Fruit fly (Drosophila melanogaster) whole organism, embryonic: Measurements from ENCODE around the gene Psa.

Experiments
- ATbp ChIP-seq: fragments of 200-800 bp; sonication (Bioruptor generic); optimal IDR thresholded peaks from 2 replicates; lab custom pipeline; 2017; ENCODE audit warnings: missing biosample characterization, mild to moderate bottlenecking, missing genetic modification characterization, missing genetic modification reagents
- Ada2b ChIP-seq: fragments of 200-800 bp; sonication (Bioruptor generic); IDR thresholded peaks from 2 replicates; pipeline ENCODE4 v1.3.6; 2022; ENCODE audit warnings: missing biosample characterization, missing genetic modification characterization
- Atf6 ChIP-seq: fragments of 200-800 bp; sonication (Bioruptor generic); IDR thresholded peaks from 2 replicates; pipeline ENCODE4 v1.3.6; 2022; ENCODE audit warnings: missing biosample characterization, missing genetic modification characterization
- Blimp-1 ChIP-seq: fragments of 200-800 bp; sonication (Bioruptor generic); optimal IDR thresholded peaks from 3 replicates; lab custom pipeline; 2018; ENCODE audit warnings: missing biosample characterization, missing genetic modification characterization, mild to moderate bottlenecking, moderate library complexity, missing genetic modification reagents
- CG10979 ChIP-seq: fragments of 200-800 bp; sonication (Bioruptor generic); optimal IDR thresholded peaks from 2 replicates; lab custom pipeline; 2018; ENCODE audit warnings: missing biosample characterization, mild to moderate bottlenecking, missing genetic modification characterization, moderate library complexity
- CG11696 ChIP-seq: fragments of 200-800 bp; sonication (Bioruptor generic); IDR thresholded peaks from 2 replicates; pipeline ENCODE4 v1.3.6; 2022; ENCODE audit warnings: missing biosample characterization, missing genetic modification characterization
- CG12744 ChIP-seq: fragments of 200-800 bp; sonication (Bioruptor generic); optimal IDR thresholded peaks from 2 replicates; lab custom pipeline; 2016; ENCODE audit warnings: missing biosample characterization, missing genetic modification characterization
- CG15011 ChIP-seq: fragments of 200-800 bp; sonication (Bioruptor generic); optimal IDR thresholded peaks from 3 replicates; lab custom pipeline; 2018; ENCODE audit warnings: missing biosample characterization, mild to moderate bottlenecking, missing genetic modification characterization
- CG15696 ChIP-seq: fragments of 200-800 bp; sonication (Bioruptor generic); optimal IDR thresholded peaks from 2 replicates; lab custom pipeline; 2019; ENCODE audit warnings: missing biosample characterization, mild to moderate bottlenecking, missing genetic modification characterization, moderate library complexity
- CG17359 ChIP-seq: fragments of 200-800 bp; sonication (Bioruptor generic); optimal IDR thresholded peaks from 3 replicates; lab custom pipeline; 2018; ENCODE audit warnings: missing biosample characterization, mild to moderate bottlenecking, missing genetic modification characterization, moderate library complexity
- CG2129 ChIP-seq: fragments of 200-800 bp; sonication (Bioruptor generic); IDR thresholded peaks from 2 replicates; pipeline ENCODE4 v1.3.6; 2022; ENCODE audit warnings: missing biosample characterization, missing genetic modification characterization; ENCODE audit not compliant: partially characterized antibody
- CG2678 ChIP-seq: fragments of 200-800 bp; sonication (Bioruptor generic); optimal IDR thresholded peaks from 3 replicates; lab custom pipeline; 2019; ENCODE audit warnings: missing biosample characterization, mild to moderate bottlenecking, missing genetic modification characterization, moderate library complexity
- CG30403 ChIP-seq: fragments of 200-800 bp; sonication (Bioruptor generic); optimal IDR thresholded peaks from 3 replicates; lab custom pipeline; 2016; ENCODE audit warnings: missing biosample characterization, missing genetic modification characterization
- CG32767 ChIP-seq: fragments of 200-800 bp; sonication (Bioruptor generic); IDR thresholded peaks from 2 replicates; pipeline ENCODE4 v1.3.6; 2022; ENCODE audit warnings: missing biosample characterization, missing genetic modification characterization
- CG3281 ChIP-seq: fragments of 200-800 bp; sonication (Bioruptor generic); optimal IDR thresholded peaks from 3 replicates; lab custom pipeline; 2017; ENCODE audit warnings: missing biosample characterization, mild to moderate bottlenecking, missing genetic modification characterization
- CG4424 ChIP-seq: fragments of 200-800 bp; sonication (Bioruptor generic); optimal IDR thresholded peaks from 3 replicates; lab custom pipeline; 2016; ENCODE audit warnings: missing biosample characterization, missing genetic modification characterization
- CG4707 ChIP-seq: fragments of 200-800 bp; sonication (Bioruptor generic); optimal IDR thresholded peaks from 2 replicates; lab custom pipeline; 2018; ENCODE audit warnings: missing biosample characterization, mild to moderate bottlenecking, missing genetic modification characterization, moderate library complexity
- CG7839 ChIP-seq: fragments of 200-800 bp; sonication (Bioruptor generic); optimal IDR thresholded peaks from 3 replicates; lab custom pipeline; 2018; ENCODE audit warnings: missing biosample characterization, mild to moderate bottlenecking, missing genetic modification characterization, moderate library complexity
- CG7987 ChIP-seq: fragments of 200-800 bp; sonication (Bioruptor generic); optimal IDR thresholded peaks from 2 replicates; lab custom pipeline; 2018; ENCODE audit warnings: missing biosample characterization, mild to moderate bottlenecking, missing genetic modification characterization, moderate library complexity
- CkIIα-i1 ChIP-seq: fragments of 200-800 bp; sonication (Bioruptor generic); IDR thresholded peaks from 2 replicates; pipeline ENCODE4 v1.3.6; 2022; ENCODE audit warnings: missing biosample characterization, missing genetic modification characterization
- CoRest ChIP-seq: fragments of 200-800 bp; sonication (Bioruptor generic); optimal IDR thresholded peaks from 3 replicates; lab custom pipeline; 2018; ENCODE audit warnings: missing biosample characterization, mild to moderate bottlenecking, missing genetic modification characterization, moderate library complexity
- CrebB ChIP-seq: fragments of 200-800 bp; sonication (Bioruptor generic); optimal IDR thresholded peaks from 3 replicates; lab custom pipeline; 2018; ENCODE audit warnings: missing biosample characterization, mild to moderate bottlenecking, missing genetic modification characterization
- Fer3 ChIP-seq: fragments of 200-800 bp; sonication (Bioruptor generic); optimal IDR thresholded peaks from 2 replicates; lab custom pipeline; 2018; ENCODE audit warnings: missing biosample characterization, mild to moderate bottlenecking, missing genetic modification characterization, moderate library complexity
- GATAe ChIP-seq: fragments of 200-800 bp; sonication (Bioruptor generic); conservative IDR thresholded peaks from 2 replicates; pipeline ENCODE4 v1.3.6; 2022; ENCODE audit warnings: missing biosample characterization, missing genetic modification characterization
- Max ChIP-seq: fragments of 200-800 bp; sonication (Bioruptor generic); optimal IDR thresholded peaks from 2 replicates; lab custom pipeline; 2016; ENCODE audit warnings: missing biosample characterization, mild to moderate bottlenecking, missing genetic modification characterization
- Nf-YA ChIP-seq: fragments of 200-800 bp; sonication (Bioruptor generic); IDR thresholded peaks from 2 replicates; pipeline ENCODE4 v1.3.6; 2022; ENCODE audit warnings: missing biosample characterization, missing genetic modification characterization
- PHDP ChIP-seq: fragments of 200-800 bp; sonication (Bioruptor generic); optimal IDR thresholded peaks from 3 replicates; lab custom pipeline; 2018; ENCODE audit warnings: missing biosample characterization, mild to moderate bottlenecking, missing genetic modification characterization, moderate library complexity
- Rfx ChIP-seq: fragments of 200-800 bp; sonication (Bioruptor generic); IDR thresholded peaks from 2 replicates; pipeline ENCODE4 v1.3.6; 2022; ENCODE audit warnings: missing biosample characterization, missing genetic modification characterization
- Sox100B ChIP-seq: fragments of 200-800 bp; sonication (Bioruptor generic); optimal IDR thresholded peaks from 3 replicates; lab custom pipeline; 2018; ENCODE audit warnings: missing biosample characterization, mild to moderate bottlenecking, missing genetic modification characterization
- Sry-δ ChIP-seq: fragments of 200-800 bp; sonication (Bioruptor generic); optimal IDR thresholded peaks from 2 replicates; lab custom pipeline; 2016; ENCODE audit warnings: missing biosample characterization, missing genetic modification characterization
- ara ChIP-seq: fragments of 200-800 bp; sonication (Bioruptor generic); IDR thresholded peaks from 2 replicates; pipeline ENCODE4 v1.3.6; 2022; ENCODE audit warnings: missing biosample characterization, missing genetic modification characterization
- bab2 ChIP-seq: fragments of 200-800 bp; sonication (Bioruptor generic); optimal IDR thresholded peaks from 2 replicates; lab custom pipeline; 2016; ENCODE audit warnings: missing biosample characterization, missing genetic modification characterization
- bcd ChIP-seq: fragments of 200-800 bp; sonication (Bioruptor generic); optimal IDR thresholded peaks from 2 replicates; lab custom pipeline; 2017; ENCODE audit warnings: missing biosample characterization, mild to moderate bottlenecking, missing genetic modification characterization
- ci ChIP-seq: fragments of 200-800 bp; sonication (Bioruptor generic); IDR thresholded peaks from 3 replicates; pipeline ENCODE4 v1.3.6; 2022; ENCODE audit warnings: missing biosample characterization, missing genetic modification characterization
- dimm ChIP-seq: fragments of 200-800 bp; sonication (Bioruptor generic); IDR thresholded peaks from 2 replicates; pipeline ENCODE4 v1.3.6; 2022; ENCODE audit warnings: missing biosample characterization, missing genetic modification characterization
- dysf ChIP-seq: fragments of 200-800 bp; sonication (Bioruptor generic); IDR thresholded peaks from 3 replicates; pipeline ENCODE4 v1.3.6; 2022; ENCODE audit warnings: missing biosample characterization, missing genetic modification characterization
- fd102C ChIP-seq: fragments of 200-800 bp; sonication (Bioruptor generic); optimal IDR thresholded peaks from 2 replicates; lab custom pipeline; 2018; ENCODE audit warnings: missing biosample characterization, mild to moderate bottlenecking, missing genetic modification characterization, moderate library complexity
- gt ChIP-seq: fragments of 200-800 bp; sonication (Bioruptor generic); IDR thresholded peaks from 2 replicates; pipeline ENCODE4 v1.3.6; 2022; ENCODE audit warnings: missing biosample characterization, missing genetic modification characterization
- hkb ChIP-seq, 2 experiments: fragments of 200-800 bp in 1 of 2; fragments of >200 bp in 1 of 2; sonication (Bioruptor generic) in 1 of 2; IDR thresholded peaks in 1 of 2; optimal IDR thresholded peaks in 1 of 2; 2 replicates each; pipeline versions ENCODE4 v1.3.6 to Lab custom; 2017 to 2022; ENCODE audit warnings: missing biosample characterization in 1 of 2, missing genetic modification characterization in 1 of 2
- mirr ChIP-seq: fragments of 200-800 bp; sonication (Bioruptor generic); optimal IDR thresholded peaks from 3 replicates; lab custom pipeline; 2018; ENCODE audit warnings: missing biosample characterization, mild to moderate bottlenecking, missing genetic modification characterization
- p53 ChIP-seq: fragments of 200-800 bp; sonication (Bioruptor generic); optimal IDR thresholded peaks from 2 replicates; lab custom pipeline; 2016; ENCODE audit warnings: missing biosample characterization, missing genetic modification characterization
- sd ChIP-seq: fragments of 200-800 bp; sonication (Bioruptor generic); optimal IDR thresholded peaks from 3 replicates; lab custom pipeline; 2018; ENCODE audit warnings: missing biosample characterization, mild to moderate bottlenecking, missing genetic modification characterization, moderate library complexity
- sens ChIP-seq: fragments of 200-800 bp; sonication (Bioruptor generic); peaks from one replicate; lab custom pipeline; 2016; ENCODE audit warnings: missing biosample characterization, missing genetic modification characterization
- sisA ChIP-seq: fragments of 200-800 bp; sonication (Bioruptor generic); IDR thresholded peaks from 2 replicates; pipeline ENCODE4 v1.3.6; 2022; ENCODE audit warnings: missing biosample characterization, missing genetic modification characterization
- sob ChIP-seq: fragments of 200-800 bp; sonication (Bioruptor generic); IDR thresholded peaks from 2 replicates; pipeline ENCODE4 v1.3.6; 2022; ENCODE audit warnings: missing biosample characterization, missing genetic modification characterization
- stc ChIP-seq: fragments of 200-800 bp; sonication (Bioruptor generic); IDR thresholded peaks from 2 replicates; pipeline ENCODE4 v1.3.6; 2022; ENCODE audit warnings: missing biosample characterization, missing genetic modification characterization
- unpg ChIP-seq: fragments of 200-800 bp; sonication (Bioruptor generic); optimal IDR thresholded peaks from 3 replicates; lab custom pipeline; 2018; ENCODE audit warnings: missing biosample characterization, mild to moderate bottlenecking, missing genetic modification characterization, moderate library complexity
- vvl ChIP-seq: fragments of 200-800 bp; sonication (Bioruptor generic); IDR thresholded peaks from 2 replicates; pipeline ENCODE4 v1.3.6; 2022; ENCODE audit warnings: missing biosample characterization, missing genetic modification characterization
- wek ChIP-seq: fragments of 200-800 bp; sonication (Bioruptor generic); optimal IDR thresholded peaks from 3 replicates; lab custom pipeline; 2018; ENCODE audit warnings: missing biosample characterization, mild to moderate bottlenecking, missing genetic modification characterization, moderate library complexity
- z ChIP-seq: fragments of 200-800 bp; sonication (Bioruptor generic); IDR thresholded peaks from 3 replicates; pipeline ENCODE4 v1.3.6; 2022; ENCODE audit warnings: missing biosample characterization, missing genetic modification characterization

Psa gene

dm6 chr3L:1549148-1549547 lies 46.5 kb downstream of the Psa start (continued):
- no peak for TF ChIP-seq GATAe
- TF ChIP-seq CG2129 (GFP tag; lab: Robert Waterston, UW): no peak
- 0 out of 2 replicates have a peak, but pooled peaks have one; percentile 58 for TF ChIP-seq Nf-YA (GFP tag; lab: Robert Waterston, UW)
- peak; percentile 29 for TF ChIP-seq PHDP
- TF ChIP-seq gt: no peak
- peak; percentile 22; the same call in 1 of the 2 replicates for TF ChIP-seq CG11696 (GFP tag; lab: Robert Waterston, UW)
- TF ChIP-seq CG2678 (tag; lab: Kevin White, UChicago): peak; percentile 37
- TF ChIP-seq CrebB (tag; lab: Kevin White, UChicago): no peak
- TF ChIP-seq Rfx: peak; percentile 57; the same call in 1 of the 2 replicates
- TF ChIP-seq mirr (GFP tag; lab: Kevin White, UChicago): peak; percentile 46
- TF ChIP-seq CG4707: peak; percentile 93
- TF ChIP-seq CG15696 (tag; lab: Kevin White, UChicago): peak; percentile 50
- peak; percentile 25 for TF ChIP-seq CoRest (tag; lab: Kevin White, UChicago)
- no peak for TF ChIP-seq Sry-δ
- no peak for TF ChIP-seq CG32767 (GFP tag; lab: Robert Waterston, UW)
- peak; percentile 33 for TF ChIP-seq Max (GFP tag; lab: Kevin White, UChicago)
- peak; percentile 36 for TF ChIP-seq CG30403 (GFP tag; lab: Kevin White, UChicago)
- TF ChIP-seq stc (GFP tag; lab: Robert Waterston, UW): peak; percentile 30; the same call in 1 of the 2 replicates
- peak; percentile 8 for TF ChIP-seq Blimp-1 (GFP tag; lab: Kevin White, UChicago)
- TF ChIP-seq Fer3 (tag; lab: Kevin White, UChicago): peak; percentile 33
- TF ChIP-seq sd (tag; lab: Kevin White, UChicago): peak; percentile 63
- TF ChIP-seq CG10979 (tag; lab: Kevin White, UChicago): peak; percentile 2
- TF ChIP-seq bab2 (GFP tag; lab: Kevin White, UChicago): peak; percentile 20
- no peak for TF ChIP-seq CkIIα-i1
- peak; percentile 93 for TF ChIP-seq CG7987 (GFP tag; lab: Kevin White, UChicago)
- peak; percentile 96 for TF ChIP-seq vvl (GFP tag; lab: Robert Waterston, UW)
- TF ChIP-seq CG7839 (tag; lab: Kevin White, UChicago): peak; percentile 32
- TF ChIP-seq bcd: peak; percentile 29
- no peak for TF ChIP-seq Sox100B (GFP tag; lab: Kevin White, UChicago)
- TF ChIP-seq sob (GFP tag; lab: Robert Waterston, UW): peak; percentile 5; the same call in 1 of the 2 replicates
- TF ChIP-seq CG4424 (GFP tag; lab: Kevin White, UChicago): no peak
- peak; percentile 7 for TF ChIP-seq wek (GFP tag; lab: Kevin White, UChicago)
- peak; percentile 6 for TF ChIP-seq CG3281 (GFP tag; lab: Kevin White, UChicago)
- TF ChIP-seq sens (GFP tag; lab: Kevin White, UChicago): peak; percentile 82
- TF ChIP-seq CG17359: peak; percentile 16
- TF ChIP-seq dysf: peak; percentile 45; the same call in 1 of the 3 replicates
- TF ChIP-seq sisA (GFP tag; lab: Robert Waterston, UW): no peak
- peak; percentile 59 for TF ChIP-seq Atf6 (GFP tag; lab: Robert Waterston, UW)
- no peak for TF ChIP-seq CG12744 (GFP tag; lab: Kevin White, UChicago)
- TF ChIP-seq z (GFP tag; lab: Robert Waterston, UW): no peak
- peak; percentile 30 for TF ChIP-seq ATbp (GFP tag; lab: Kevin White, UChicago)
- TF ChIP-seq hkb (optimal IDR thresholded peaks at IDR 0.05; lab: Kevin White, UChicago): no peak
- peak; percentile 38; the same call in 1 of the 2 replicates for TF ChIP-seq hkb (GFP tag; IDR thresholded peaks at IDR 0.05; lab: Robert Waterston, UW)
- no peak for TF ChIP-seq p53 (GFP tag; lab: Kevin White, UChicago)
- TF ChIP-seq CG15011: peak; percentile 39
- TF ChIP-seq ara (GFP tag; lab: Robert Waterston, UW): peak; percentile 58; the same call in 1 of the 2 replicates
- peak; percentile 72 for TF ChIP-seq fd102C
- TF ChIP-seq unpg: peak; percentile 20
- peak; percentile 47; the same call in 2 of the 3 replicates for TF ChIP-seq ci (GFP tag; lab: Robert Waterston, UW)
- TF ChIP-seq Ada2b (GFP tag; lab: Robert Waterston, UW): peak; percentile 37
- no peak for TF ChIP-seq dimm (GFP tag; lab: Robert Waterston, UW)
